Fruit fly (Drosophila melanogaster) whole organism: ENCODE results near the gene CG34136.

Source experiments
- psq ChIP-seq: fragments of >200 bp; optimal IDR thresholded peaks from 2 replicates; lab custom pipeline; 2017
- usp ChIP-seq: fragments of >200 bp; optimal IDR thresholded peaks from 2 replicates; lab custom pipeline; 2017; ENCODE audit warnings: missing biosample characterization, missing genetic modification characterization, mixed read lengths

- no peak for TF ChIP-seq psq (lab: Kevin White, UChicago)
- no peak for TF ChIP-seq usp (GFP tag; lab: Kevin White, UChicago)
Measured at dm6 chr2L:21108759-21109282, 12.1 kb downstream of the CG34136 start.
